Worm (Caenorhabditis elegans) whole organism, mixed stage, embryonic: ENCODE results near the gene str-176.

Experiments used
- blmp-1 ChIP-seq: fragments of 150-350 bp; optimal IDR thresholded peaks from 2 replicates; lab custom pipeline; 2014; ENCODE audit warnings: missing biosample characterization, missing genetic modification characterization
- elt-3 ChIP-seq: fragments of 150-350 bp; optimal IDR thresholded peaks from 2 replicates; lab custom pipeline; 2014; ENCODE audit warnings: missing biosample characterization, missing genetic modification characterization
- snpc-4 ChIP-seq: fragments of 150-350 bp; optimal IDR thresholded peaks from 2 replicates; lab custom pipeline; 2014; ENCODE audit warnings: missing biosample characterization, missing genetic modification characterization

ce11 chrIV:8463716-8464115 is at the start of gene str-176:
- TF ChIP-seq snpc-4 (tag; lab: Kevin White, UChicago), result no peak
- TF ChIP-seq blmp-1 (tag; lab: Kevin White, UChicago), result no peak
- TF ChIP-seq elt-3 (tag; lab: Kevin White, UChicago), result no peak
